Fruit fly (Drosophila melanogaster): ENCODE measurements around the gene eEF2.

Gene eEF2

dm6 chr2L:21681322-21682268 lies at the start of gene eEF2 (continued):
- TF ChIP-seq tup (GFP tag; optimal IDR thresholded peaks at IDR 0.05): no peak
- peak; percentile 81 for TF ChIP-seq Doc3 (GFP tag; IDR thresholded peaks at IDR 0.05; ENCODE audit: partially characterized antibody)
- TF ChIP-seq Hand (GFP tag; optimal IDR thresholded peaks at IDR 0.05): peak; percentile 80
- TF ChIP-seq vnd (GFP tag; IDR thresholded peaks at IDR 0.05; ENCODE audit: partially characterized antibody): peak; percentile 89
- TF ChIP-seq CG2712 (tag; optimal IDR thresholded peaks at IDR 0.05): peak; percentile 74
- TF ChIP-seq E2f1 (GFP tag; IDR thresholded peaks at IDR 0.05): no peak
- TF ChIP-seq lmd (GFP tag; IDR thresholded peaks at IDR 0.05): peak; percentile 32; the same call in 1 of the 2 replicates
- TF ChIP-seq CG42726 (GFP tag; IDR thresholded peaks at IDR 0.05; ENCODE audit: partially characterized antibody): peak; percentile 93
- TF ChIP-seq ATbp (GFP tag; optimal IDR thresholded peaks at IDR 0.05): peak; percentile 68
- TF ChIP-seq TFAM (GFP tag; optimal IDR thresholded peaks at IDR 0.05): no peak
- no peak for TF ChIP-seq corto (GFP tag; optimal IDR thresholded peaks at IDR 0.05)
- TF ChIP-seq Poxn (GFP tag; IDR thresholded peaks at IDR 0.05): no peak
- TF ChIP-seq pan (optimal IDR thresholded peaks at IDR 0.05): no peak
- peak in 1 of 2 experiments; percentile 62 for TF ChIP-seq pan (GFP tag; optimal IDR thresholded peaks at IDR 0.05 in 1 of 2, IDR thresholded peaks at IDR 0.05 in 1 of 2)
- TF ChIP-seq Pdp1 (GFP tag; optimal IDR thresholded peaks at IDR 0.05): peak; percentile 1 to 43
- peak; percentile 94 for TF ChIP-seq CG7987 (GFP tag; optimal IDR thresholded peaks at IDR 0.05)
- peak; percentile 79 for TF ChIP-seq CG9876 (GFP tag; optimal IDR thresholded peaks at IDR 0.05)
- TF ChIP-seq sob (GFP tag; IDR thresholded peaks at IDR 0.05): peak; percentile 83; the same call in 1 of the 2 replicates
- peak; percentile 81 for TF ChIP-seq CG6813 (GFP tag; optimal IDR thresholded peaks at IDR 0.05)
- TF ChIP-seq CG10147 (GFP tag; optimal IDR thresholded peaks at IDR 0.05): peak; percentile 62
- peak; percentile 93 for TF ChIP-seq CG12659 (GFP tag; optimal IDR thresholded peaks at IDR 0.05)
- no peak; the same call in 1 of the 2 replicates for TF ChIP-seq CG6272 (GFP tag; IDR thresholded peaks at IDR 0.05)
- TF ChIP-seq CG31441 (GFP tag; IDR thresholded peaks at IDR 0.05): peak; percentile 69
- TF ChIP-seq NfI (GFP tag; optimal IDR thresholded peaks at IDR 0.05): peak; percentile 91
- no peak for TF ChIP-seq danr (GFP tag; IDR thresholded peaks at IDR 0.05)
- TF ChIP-seq Hey (tag; optimal IDR thresholded peaks at IDR 0.05): peak; percentile 83
- TF ChIP-seq rib (GFP tag; IDR thresholded peaks at IDR 0.05): no peak; the same call in none of the 2 replicates
- peak; percentile 90 for TF ChIP-seq lab (GFP tag; optimal IDR thresholded peaks at IDR 0.05)
- peak; percentile 79 for TF ChIP-seq Fer3 (tag; optimal IDR thresholded peaks at IDR 0.05)
- peak; percentile 23; the same call in 1 of the 2 replicates for TF ChIP-seq Drgx (GFP tag; IDR thresholded peaks at IDR 0.05)
- no peak for TF ChIP-seq Dip2 (GFP tag; IDR thresholded peaks at IDR 0.05)
- TF ChIP-seq eyg (GFP tag; optimal IDR thresholded peaks at IDR 0.05): peak; percentile 47
- peak; percentile 93 for TF ChIP-seq CG16813 (GFP tag; IDR thresholded peaks at IDR 0.05; ENCODE audit: partially characterized antibody)
- peak; percentile 95 for TF ChIP-seq CG10543 (GFP tag; optimal IDR thresholded peaks at IDR 0.05)
- peak; percentile 39 for TF ChIP-seq luna (GFP tag; optimal IDR thresholded peaks at IDR 0.05)
- no peak for TF ChIP-seq grn (GFP tag; optimal IDR thresholded peaks at IDR 0.05)
- TF ChIP-seq CG3847 (GFP tag; IDR thresholded peaks at IDR 0.05): peak; percentile 82
- no peak for TF ChIP-seq prd (optimal IDR thresholded peaks at IDR 0.05)
- no peak for TF ChIP-seq prd (GFP tag; IDR thresholded peaks at IDR 0.05)
- TF ChIP-seq lola (GFP tag; optimal IDR thresholded peaks at IDR 0.05): no peak
- TF ChIP-seq CG1792 (GFP tag; optimal IDR thresholded peaks at IDR 0.05): peak; percentile 18
- TF ChIP-seq jumu (GFP tag; optimal IDR thresholded peaks at IDR 0.05): peak; percentile 38
- peak; percentile 88 for TF ChIP-seq MTF-1 (GFP tag; optimal IDR thresholded peaks at IDR 0.05; ENCODE audit: borderline replicate concordance)
- TF ChIP-seq knrl (GFP tag; IDR thresholded peaks at IDR 0.05; ENCODE audit: partially characterized antibody): peak; percentile 96
- peak; percentile 64 for TF ChIP-seq CG3163 (GFP tag; optimal IDR thresholded peaks at IDR 0.05)
- TF ChIP-seq CG34376 (GFP tag; optimal IDR thresholded peaks at IDR 0.05): peak; percentile 95
- TF ChIP-seq Deaf1 (tag; optimal IDR thresholded peaks at IDR 0.05): peak; percentile 43

Data from whole organism, embryonic.